Worm (Caenorhabditis elegans) whole organism, young adult: ENCODE data around the gene C08F8.3.

Experiments used
- B0336.3 ChIP-seq: fragments of 200-800 bp; sonication (Bioruptor generic); IDR thresholded peaks from 2 replicates; pipeline ENCODE4 v1.3.6; 2022; ENCODE audit warnings: missing genetic modification characterization, missing compliant biosample characterization
- C17E4.6 ChIP-seq: fragments of 200-800 bp; sonication (Bioruptor generic); IDR thresholded peaks from 2 replicates; pipeline ENCODE4 v1.3.6; 2022; ENCODE audit warnings: missing genetic modification reagents, missing genetic modification characterization, missing compliant biosample characterization
- D2030.7 ChIP-seq: fragments of 200-800 bp; sonication (Bioruptor generic); IDR thresholded peaks from 2 replicates; pipeline ENCODE4 v1.3.6; 2022; ENCODE audit warnings: missing genetic modification reagents, missing genetic modification characterization, missing compliant biosample characterization
- F23B12.7 ChIP-seq: sonication (generic microtip); optimal IDR thresholded peaks from 2 replicates; lab custom pipeline; 2017; ENCODE audit warnings: missing genetic modification characterization, mild to moderate bottlenecking, missing compliant biosample characterization, antibody characterized with exemption, moderate library complexity; ENCODE audit not compliant: insufficient read depth
- F49E8.2 ChIP-seq: sonication (generic microtip); optimal IDR thresholded peaks from 3 replicates; lab custom pipeline; 2017; ENCODE audit warnings: missing genetic modification characterization, mild to moderate bottlenecking, missing compliant biosample characterization, antibody characterized with exemption, moderate library complexity; ENCODE audit not compliant: insufficient read depth
- F52B5.7 ChIP-seq: sonication (generic microtip); optimal IDR thresholded peaks from 2 replicates; lab custom pipeline; 2016; ENCODE audit warnings: mild to moderate bottlenecking, missing genetic modification characterization, missing compliant biosample characterization
- Y79H2A.3 ChIP-seq: fragments of 200-800 bp; sonication (Bioruptor generic); conservative IDR thresholded peaks from 2 replicates; pipeline ENCODE4 v1.3.6; 2022; ENCODE audit warnings: missing genetic modification reagents, missing genetic modification characterization, missing compliant biosample characterization
- Y95B8A.8 ChIP-seq: fragments of 200-800 bp; sonication (Bioruptor generic); IDR thresholded peaks from 2 replicates; pipeline ENCODE4 v1.3.6; 2022; ENCODE audit warnings: missing genetic modification reagents, missing genetic modification characterization, missing compliant biosample characterization
- ama-1 ChIP-seq, 3 experiments: fragments of 150-350 bp in 1 of 3; sonication (generic microtip) in 2 of 3; optimal IDR thresholded peaks; 2 replicates each; lab custom pipeline; 2014 to 2018; ENCODE audit warnings: missing biosample characterization in 2 of 3, missing genetic modification characterization in 2 of 3, missing genetic modification reagents in 2 of 3
- atf-7 ChIP-seq: sonication (generic microtip); optimal IDR thresholded peaks from 2 replicates; lab custom pipeline; 2017; ENCODE audit warnings: mild to moderate bottlenecking, missing genetic modification characterization, missing compliant biosample characterization
- attf-5 ChIP-seq: fragments of 200-800 bp; sonication (Bioruptor generic); optimal IDR thresholded peaks from 2 replicates; lab custom pipeline; 2018; ENCODE audit warnings: mild to moderate bottlenecking, missing genetic modification characterization, missing compliant biosample characterization
- bed-2 ChIP-seq: fragments of 200-800 bp; sonication (Bioruptor generic); IDR thresholded peaks from 2 replicates; pipeline ENCODE4 v1.3.6; 2022; ENCODE audit warnings: missing genetic modification reagents, missing genetic modification characterization, missing compliant biosample characterization
- cebp-1 ChIP-seq, 2 experiments: fragments of 200-800 bp in 1 of 2; sonication (Bioruptor generic) in 1 of 2; sonication (generic microtip) in 1 of 2; IDR thresholded peaks in 1 of 2; optimal IDR thresholded peaks in 1 of 2; 2 replicates each; pipeline versions ENCODE4 v1.3.6 to Lab custom; 2017 to 2022; ENCODE audit warnings: missing compliant biosample characterization in 2 of 2, missing genetic modification characterization in 2 of 2, mild to moderate bottlenecking in 1 of 2, missing genetic modification reagents in 1 of 2, moderate library complexity in 1 of 2
- ceh-40 ChIP-seq: fragments of 200-800 bp; sonication (Bioruptor generic); IDR thresholded peaks from 2 replicates; pipeline ENCODE4 v1.3.6; 2022; ENCODE audit warnings: missing genetic modification characterization, missing compliant biosample characterization
- chd-7 ChIP-seq: sonication (generic microtip); optimal IDR thresholded peaks from 2 replicates; lab custom pipeline; 2016; ENCODE audit warnings: mild to moderate bottlenecking, missing genetic modification characterization, moderate library complexity, missing compliant biosample characterization
- dox-1 ChIP-seq: fragments of 200-800 bp; sonication (Bioruptor generic); IDR thresholded peaks from 2 replicates; pipeline ENCODE4 v1.3.6; 2022; ENCODE audit warnings: missing genetic modification reagents, missing genetic modification characterization, missing compliant biosample characterization
- dpl-1 ChIP-seq: fragments of 150-350 bp; optimal IDR thresholded peaks from 2 replicates; lab custom pipeline; 2014; ENCODE audit warnings: missing biosample characterization, missing genetic modification reagents, missing genetic modification characterization
- efl-1 ChIP-seq: fragments of 150-350 bp; optimal IDR thresholded peaks from 2 replicates; lab custom pipeline; 2014; ENCODE audit warnings: missing biosample characterization, missing genetic modification reagents, missing genetic modification characterization
- ets-4 ChIP-seq: fragments of 200-800 bp; sonication (Bioruptor generic); optimal IDR thresholded peaks from 2 replicates; lab custom pipeline; 2018; ENCODE audit warnings: mild to moderate bottlenecking, missing genetic modification characterization, missing compliant biosample characterization
- fkh-3 ChIP-seq: sonication (generic microtip); optimal IDR thresholded peaks from 2 replicates; lab custom pipeline; 2016; ENCODE audit warnings: mild to moderate bottlenecking, missing genetic modification characterization, missing compliant biosample characterization
- him-1 ChIP-seq: sonication (generic microtip); optimal IDR thresholded peaks from 2 replicates; lab custom pipeline; 2016; ENCODE audit warnings: missing genotype, missing genetic modification reagents, missing genetic modification characterization, missing compliant biosample characterization
- hlh-26 ChIP-seq: fragments of 200-800 bp; sonication (Bioruptor generic); conservative IDR thresholded peaks from 2 replicates; pipeline ENCODE4 v1.3.6; 2022; ENCODE audit warnings: missing genetic modification reagents, missing genetic modification characterization, missing compliant biosample characterization
- hmg-1.2 ChIP-seq: fragments of 200-800 bp; sonication (Bioruptor generic); IDR thresholded peaks from 2 replicates; pipeline ENCODE4 v1.3.6; 2022; ENCODE audit warnings: missing genetic modification reagents, missing genetic modification characterization, missing compliant biosample characterization
- hmg-20 ChIP-seq: fragments of 200-800 bp; sonication (Bioruptor generic); IDR thresholded peaks from 2 replicates; pipeline ENCODE4 v1.3.6; 2022; ENCODE audit warnings: missing genetic modification reagents, missing genetic modification characterization, missing compliant biosample characterization
- hrde-1 ChIP-seq: sonication (generic microtip); optimal IDR thresholded peaks from 2 replicates; lab custom pipeline; 2016; ENCODE audit warnings: missing genetic modification characterization, mild to moderate bottlenecking, missing compliant biosample characterization, moderate library complexity, missing genotype, missing genetic modification reagents, borderline replicate concordance
- let-607 ChIP-seq, 2 experiments: fragments of 200-800 bp in 1 of 2; sonication (Bioruptor generic) in 1 of 2; sonication (generic microtip) in 1 of 2; optimal IDR thresholded peaks; 2 replicates each; lab custom pipeline; 2016 to 2018; ENCODE audit warnings: mild to moderate bottlenecking in 2 of 2, missing compliant biosample characterization in 2 of 2, missing genetic modification characterization in 2 of 2, moderate library complexity in 2 of 2, missing genotype in 1 of 2
- lin-35 ChIP-seq, 3 experiments: fragments of 150-350 bp in 2 of 3; sonication (generic microtip) in 1 of 3; optimal IDR thresholded peaks; 2 replicates each; lab custom pipeline; 2014 to 2018; ENCODE audit warnings: missing biosample characterization in 3 of 3, missing genetic modification characterization in 3 of 3, missing genetic modification reagents in 3 of 3
- lin-40 ChIP-seq: sonication (generic microtip); optimal IDR thresholded peaks from 2 replicates; lab custom pipeline; 2016; ENCODE audit warnings: missing genetic modification characterization, mild to moderate bottlenecking, missing compliant biosample characterization, missing genotype, missing genetic modification reagents
- madf-10 ChIP-seq: sonication (generic microtip); optimal IDR thresholded peaks from 2 replicates; lab custom pipeline; 2016; ENCODE audit warnings: mild to moderate bottlenecking, missing genetic modification characterization, missing compliant biosample characterization
- madf-6 ChIP-seq: fragments of 200-800 bp; sonication (Bioruptor generic); IDR thresholded peaks from 2 replicates; pipeline ENCODE4 v1.3.6; 2022; ENCODE audit warnings: missing genetic modification reagents, missing genetic modification characterization, missing compliant biosample characterization
- nfya-1 ChIP-seq: sonication (generic microtip); optimal IDR thresholded peaks from 2 replicates; lab custom pipeline; 2017; ENCODE audit warnings: antibody characterized with exemption, missing compliant biosample characterization, missing genetic modification characterization, borderline replicate concordance; ENCODE audit not compliant: insufficient read depth
- nhr-179 ChIP-seq: sonication (generic microtip); optimal IDR thresholded peaks from 2 replicates; lab custom pipeline; 2016; ENCODE audit warnings: mild to moderate bottlenecking, missing genetic modification characterization, missing compliant biosample characterization
- nhr-27 ChIP-seq: fragments of 200-800 bp; sonication (Bioruptor generic); optimal IDR thresholded peaks from 2 replicates; lab custom pipeline; 2018; ENCODE audit warnings: mild to moderate bottlenecking, missing genetic modification characterization, moderate library complexity, missing compliant biosample characterization
- pbrm-1 ChIP-seq: fragments of 200-800 bp; sonication (Bioruptor generic); IDR thresholded peaks from 2 replicates; pipeline ENCODE4 v1.3.6; 2022; ENCODE audit warnings: missing genetic modification reagents, missing genetic modification characterization, missing compliant biosample characterization
- pha-4 ChIP-seq: fragments of 150-350 bp; sonication (generic microtip); optimal IDR thresholded peaks from 2 replicates; lab custom pipeline; 2014; ENCODE audit warnings: missing biosample characterization, missing genetic modification reagents, missing genetic modification characterization
- repo-1 ChIP-seq: sonication (generic microtip); optimal IDR thresholded peaks from 2 replicates; lab custom pipeline; 2017; ENCODE audit warnings: mild to moderate bottlenecking, missing genetic modification characterization, missing compliant biosample characterization
- unc-130 ChIP-seq: sonication (generic microtip); optimal IDR thresholded peaks from 2 replicates; lab custom pipeline; 2016; ENCODE audit warnings: missing genetic modification reagents, missing genetic modification characterization, missing compliant biosample characterization
- unc-62 ChIP-seq: fragments of 150-350 bp; optimal IDR thresholded peaks from 2 replicates; lab custom pipeline; 2014; ENCODE audit warnings: missing biosample characterization, missing genetic modification reagents, missing genetic modification characterization
- xnd-1 ChIP-seq: sonication (generic microtip); optimal IDR thresholded peaks from 2 replicates; lab custom pipeline; 2016; ENCODE audit warnings: missing genotype, missing genetic modification reagents, missing genetic modification characterization, missing compliant biosample characterization
- ztf-18 ChIP-seq: sonication (generic microtip); optimal IDR thresholded peaks from 2 replicates; lab custom pipeline; 2016; ENCODE audit warnings: missing genotype, mild to moderate bottlenecking, missing genetic modification characterization, missing compliant biosample characterization
- ztf-26 ChIP-seq: sonication (generic microtip); optimal IDR thresholded peaks from 2 replicates; lab custom pipeline; 2017; ENCODE audit warnings: missing genetic modification characterization, missing compliant biosample characterization
- ztf-28 ChIP-seq: fragments of 200-800 bp; sonication (Bioruptor generic); IDR thresholded peaks from 2 replicates; pipeline ENCODE4 v1.3.6; 2022; ENCODE audit warnings: missing genetic modification reagents, missing genetic modification characterization, missing compliant biosample characterization
- ztf-3 ChIP-seq: fragments of 200-800 bp; sonication (Bioruptor generic); optimal IDR thresholded peaks from 2 replicates; lab custom pipeline; 2018; ENCODE audit warnings: mild to moderate bottlenecking, missing genetic modification characterization, missing compliant biosample characterization
- ztf-6 ChIP-seq: fragments of 200-800 bp; sonication (Bioruptor generic); IDR thresholded peaks from 2 replicates; pipeline ENCODE4 v1.3.6; 2022; ENCODE audit warnings: missing genetic modification reagents, missing genetic modification characterization, missing compliant biosample characterization

Gene C08F8.3

ce11 chrIV:11146962-11147470 is 7.8 kb upstream of the C08F8.3 start, which contains the start of gene pigq-1 (continued):
- TF ChIP-seq ztf-28 (GFP tag; lab: Robert Waterston, UW) (no peak), C17E4.6 (GFP tag; lab: Robert Waterston, UW) (0 out of 2 replicates have a peak, but pooled peaks have one; percentile 6), ztf-26 (tag; lab: Kevin White, UChicago) (peak; percentile 39), let-607 (tag; optimal IDR thresholded peaks at IDR 0.05; lab: Kevin White, UChicago) (peak in 1 of 2 experiments; percentile 34), nhr-179 (no peak), lin-35 (GFP tag; optimal IDR thresholded peaks at IDR 0.05; lab: Kevin White, UChicago) (peak in 2 of 3 experiments; percentile 23 to 58), ama-1 (optimal IDR thresholded peaks at IDR 0.05; lab: Kevin White, UChicago) (peak; percentile 90), ama-1 (GFP tag; optimal IDR thresholded peaks at IDR 0.05; lab: Kevin White, UChicago) (no peak), him-1 (tag; lab: Kevin White, UChicago) (peak; percentile 56), ets-4 (GFP tag; lab: Kevin White, UChicago) (no peak), F49E8.2 (peak; percentile 86), ztf-3 (GFP tag; lab: Kevin White, UChicago) (peak; percentile 43), lin-40 (tag; lab: Kevin White, UChicago) (peak; percentile 38), Y95B8A.8 (GFP tag; lab: Robert Waterston, UW) (0 out of 2 replicates have a peak, but pooled peaks have one; percentile 36), fkh-3 (tag; lab: Kevin White, UChicago) (peak; percentile 86), repo-1 (tag; lab: Kevin White, UChicago) (peak; percentile 78), hmg-20 (GFP tag; lab: Robert Waterston, UW) (no peak), ztf-6 (GFP tag; lab: Robert Waterston, UW) (no peak), nhr-27 (tag; lab: Kevin White, UChicago) (peak; percentile 30), efl-1 (GFP tag; lab: Kevin White, UChicago) (no peak), B0336.3 (GFP tag; lab: Robert Waterston, UW) (peak; percentile 81; the same call in 1 of the 2 replicates), cebp-1 (GFP tag; IDR thresholded peaks at IDR 0.05; lab: Robert Waterston, UW) (no peak), cebp-1 (tag; optimal IDR thresholded peaks at IDR 0.05; lab: Kevin White, UChicago) (peak; percentile 35), hrde-1 (peak; percentile 90), xnd-1 (peak; percentile 28), atf-7 (tag; lab: Kevin White, UChicago) (peak; percentile 71), unc-130 (GFP tag; lab: Kevin White, UChicago) (peak; percentile 12), pha-4 (tag; lab: Kevin White, UChicago) (no peak), F52B5.7 (no peak), unc-62 (no peak), dpl-1 (GFP tag; lab: Kevin White, UChicago) (no peak)

- TF ChIP-seq bed-2 (GFP tag; lab: Robert Waterston, UW) = no peak
- peak in 1 of 2 experiments; percentile 46 for TF ChIP-seq let-607 (tag; optimal IDR thresholded peaks at IDR 0.05; lab: Kevin White, UChicago)
- no peak for TF ChIP-seq him-1 (tag; lab: Kevin White, UChicago)
- peak; percentile 35; the same call in 1 of the 2 replicates for TF ChIP-seq hmg-1.2
- no peak for TF ChIP-seq nfya-1 (tag; lab: Kevin White, UChicago)
- TF ChIP-seq F23B12.7 = no peak
- TF ChIP-seq Y95B8A.8 (GFP tag; lab: Robert Waterston, UW) = 0 out of 2 replicates have a peak, but pooled peaks have one; percentile 8
- 0 out of 2 replicates have a peak, but pooled peaks have one; percentile 46 for TF ChIP-seq pbrm-1 (GFP tag; lab: Robert Waterston, UW)
- no peak for TF ChIP-seq Y79H2A.3 (GFP tag; lab: Robert Waterston, UW)
- no peak for TF ChIP-seq hrde-1
- no peak for TF ChIP-seq ztf-18
- no peak for TF ChIP-seq D2030.7 (GFP tag; lab: Robert Waterston, UW)
- no peak for TF ChIP-seq hlh-26 (GFP tag; lab: Robert Waterston, UW)
- peak; percentile 31; the same call in 1 of the 2 replicates for TF ChIP-seq dox-1 (GFP tag; lab: Robert Waterston, UW)
- peak; percentile 47 for TF ChIP-seq attf-5 (GFP tag; lab: Kevin White, UChicago)
- no peak for TF ChIP-seq cebp-1 (GFP tag; IDR thresholded peaks at IDR 0.05; lab: Robert Waterston, UW)
- TF ChIP-seq cebp-1 (tag; optimal IDR thresholded peaks at IDR 0.05; lab: Kevin White, UChicago) = peak; percentile 15
- no peak for TF ChIP-seq madf-10 (tag; lab: Kevin White, UChicago)
- peak; percentile 58 for TF ChIP-seq chd-7 (tag; lab: Kevin White, UChicago)
- TF ChIP-seq ceh-40 (GFP tag; lab: Robert Waterston, UW) = no peak
- TF ChIP-seq lin-35 (GFP tag; optimal IDR thresholded peaks at IDR 0.05; lab: Kevin White, UChicago) = no peak
- no peak for TF ChIP-seq nhr-27 (tag; lab: Kevin White, UChicago)
- 0 out of 2 replicates have a peak, but pooled peaks have one; percentile 22 for TF ChIP-seq madf-6 (GFP tag; lab: Robert Waterston, UW)
These were observed 6.0 kb upstream of the C08F8.3 start for ce11 chrIV:11148788-11149366.
